Fruit fly (Drosophila melanogaster) whole organism, pupa: ENCODE results near the gene CG42809.

Source experiments
- CG12605 ChIP-seq: fragments of 200-800 bp; sonication (Bioruptor generic); IDR thresholded peaks from 2 replicates; pipeline ENCODE4 v1.3.6; 2022; ENCODE audit warnings: missing biosample characterization, missing genetic modification characterization
- CG13204 ChIP-seq: fragments of 200-800 bp; sonication (Bioruptor generic); optimal IDR thresholded peaks from 2 replicates; lab custom pipeline; 2018; ENCODE audit warnings: missing biosample characterization, mild to moderate bottlenecking, missing genetic modification characterization, moderate library complexity
- CG14655 ChIP-seq: fragments of 200-800 bp; sonication (Bioruptor generic); optimal IDR thresholded peaks from 3 replicates; lab custom pipeline; 2017; ENCODE audit warnings: mild to moderate bottlenecking, missing biosample characterization, missing genetic modification reagents, missing genetic modification characterization
- CG15710 ChIP-seq: fragments of 200-800 bp; sonication (Bioruptor generic); optimal IDR thresholded peaks from 2 replicates; lab custom pipeline; 2018; ENCODE audit warnings: missing biosample characterization, mild to moderate bottlenecking, missing genetic modification characterization, moderate library complexity
- CG17806 ChIP-seq: fragments of 200-800 bp; sonication (Bioruptor generic); optimal IDR thresholded peaks from 2 replicates; lab custom pipeline; 2018; ENCODE audit warnings: missing biosample characterization, mild to moderate bottlenecking, missing genetic modification characterization, moderate library complexity
- CG32121 ChIP-seq: fragments of 200-800 bp; sonication (Bioruptor generic); IDR thresholded peaks from 2 replicates; pipeline ENCODE4 v1.3.6; 2022; ENCODE audit warnings: missing biosample characterization, missing genetic modification characterization
- CG34367 ChIP-seq: fragments of 200-800 bp; sonication (Bioruptor generic); optimal IDR thresholded peaks from 2 replicates; lab custom pipeline; 2018; ENCODE audit warnings: missing biosample characterization, mild to moderate bottlenecking, missing genetic modification characterization
- CG4496 ChIP-seq: fragments of 200-800 bp; sonication (Bioruptor generic); IDR thresholded peaks from 3 replicates; pipeline ENCODE4 v1.3.6; 2022; ENCODE audit warnings: missing biosample characterization, missing genetic modification characterization
- CG8159 ChIP-seq: fragments of 200-800 bp; sonication (Bioruptor generic); optimal IDR thresholded peaks from 3 replicates; lab custom pipeline; 2018; ENCODE audit warnings: missing biosample characterization, mild to moderate bottlenecking, missing genetic modification characterization, moderate library complexity
- CG8301 ChIP-seq: fragments of 200-800 bp; sonication (Bioruptor generic); optimal IDR thresholded peaks from 2 replicates; lab custom pipeline; 2018; ENCODE audit warnings: missing biosample characterization, mild to moderate bottlenecking, missing genetic modification characterization
- CG9948 ChIP-seq: fragments of 200-800 bp; sonication (Bioruptor generic); optimal IDR thresholded peaks from 2 replicates; lab custom pipeline; 2018; ENCODE audit warnings: missing biosample characterization, mild to moderate bottlenecking, missing genetic modification characterization, moderate library complexity
- D1 ChIP-seq: fragments of 200-800 bp; sonication (Bioruptor generic); optimal IDR thresholded peaks from 2 replicates; lab custom pipeline; 2018; ENCODE audit warnings: missing biosample characterization, mild to moderate bottlenecking, missing genetic modification characterization, moderate library complexity
- EcR ChIP-seq: fragments of 200-800 bp; sonication (Bioruptor generic); optimal IDR thresholded peaks from 3 replicates; lab custom pipeline; 2019; ENCODE audit warnings: missing biosample characterization, missing genetic modification characterization, mild to moderate bottlenecking, moderate library complexity, missing genetic modification reagents
- Ets98B ChIP-seq: fragments of 200-800 bp; sonication (Bioruptor generic); IDR thresholded peaks from 2 replicates; pipeline ENCODE4 v1.3.6; 2022; ENCODE audit warnings: missing biosample characterization, missing genetic modification characterization
- Pif1A ChIP-seq: fragments of 200-800 bp; sonication (Bioruptor generic); optimal IDR thresholded peaks from 3 replicates; lab custom pipeline; 2016; ENCODE audit warnings: missing biosample characterization, missing genetic modification characterization
- Pif1B ChIP-seq: fragments of 200-800 bp; sonication (Bioruptor generic); optimal IDR thresholded peaks from 3 replicates; lab custom pipeline; 2016; ENCODE audit warnings: missing biosample characterization, missing genetic modification characterization
- Snoo ChIP-seq: fragments of 200-800 bp; sonication (Bioruptor generic); optimal IDR thresholded peaks from 3 replicates; lab custom pipeline; 2017; ENCODE audit warnings: missing biosample characterization, mild to moderate bottlenecking, missing genetic modification characterization, inconsistent platforms
- gl ChIP-seq: fragments of 200-800 bp; sonication (Bioruptor generic); optimal IDR thresholded peaks from 2 replicates; lab custom pipeline; 2018; ENCODE audit warnings: missing biosample characterization, mild to moderate bottlenecking, missing genetic modification characterization
- rn ChIP-seq: fragments of 200-800 bp; sonication (Bioruptor generic); IDR thresholded peaks from 2 replicates; pipeline ENCODE4 v1.3.6; 2022; ENCODE audit warnings: missing biosample characterization, missing genetic modification characterization

CG42809 gene

DNA sequence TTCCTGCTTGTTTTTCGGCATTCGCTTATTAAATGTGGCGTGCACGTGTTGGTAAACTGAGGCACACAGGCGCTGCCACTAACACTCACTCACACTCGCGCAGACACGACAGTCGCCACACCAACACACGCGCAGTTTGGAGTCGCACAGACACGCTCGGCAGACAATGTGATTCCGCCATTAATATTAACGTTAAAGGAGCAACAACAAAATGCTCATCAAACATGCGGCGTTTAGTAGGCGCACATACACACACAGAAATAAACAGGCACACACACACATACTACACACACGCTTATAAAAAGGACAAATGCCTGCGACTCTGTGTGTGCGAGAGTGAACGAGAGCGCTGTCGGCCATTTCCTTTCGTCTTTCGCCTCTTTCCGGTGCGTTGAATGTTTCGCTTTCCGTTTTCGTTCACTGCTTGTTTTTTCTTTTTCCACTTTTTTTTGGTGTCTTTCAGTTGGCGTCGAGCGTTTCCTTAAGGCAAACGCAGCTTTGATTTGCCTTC, at the start of gene CG42809:
CG42809 (plus strand) TSS at position 461 of the 511 bp plus-strand sequence.
- TF ChIP-seq CG17806 (tag; lab: Kevin White, UChicago) = no peak
- TF ChIP-seq CG32121 (GFP tag; lab: Robert Waterston, UW) = no peak
- TF ChIP-seq Pif1B (GFP tag; lab: Kevin White, UChicago) = no peak
- TF ChIP-seq CG8301 (tag; lab: Kevin White, UChicago) = no peak
- no peak for TF ChIP-seq EcR

DNA sequence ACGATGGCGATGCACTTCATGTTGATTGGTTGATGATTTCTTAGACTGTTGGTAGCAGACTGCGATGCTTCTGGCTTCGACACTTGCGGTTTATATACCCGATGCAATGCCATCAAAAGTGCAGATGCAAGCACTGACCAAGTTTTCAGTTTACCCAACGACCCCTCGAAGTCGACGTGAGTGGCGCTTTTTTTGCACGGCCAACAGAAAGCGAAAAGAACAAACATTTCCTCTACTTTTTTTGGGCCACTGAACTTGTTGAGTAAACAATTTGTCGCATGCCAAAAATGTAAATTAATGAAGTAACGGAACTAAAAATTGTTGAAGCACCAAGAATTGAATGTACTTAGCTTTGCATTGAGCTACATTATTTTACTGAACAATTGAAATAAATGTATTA, 45.7 kb upstream of the CG42809 start, which contains the start of gene Vm34Ca:
Vm34Ca (minus strand) TSS at position 66 of the 400 bp plus-strand sequence.
- TF ChIP-seq D1 (tag; lab: Kevin White, UChicago) (no peak), rn (GFP tag; lab: Robert Waterston, UW) (no peak), CG9948 (tag; lab: Kevin White, UChicago) (no peak), Pif1A (GFP tag; lab: Kevin White, UChicago) (no peak), CG15710 (tag; lab: Kevin White, UChicago) (no peak), EcR (no peak), CG34367 (no peak), CG13204 (GFP tag; lab: Kevin White, UChicago) (no peak), Snoo (no peak), Ets98B (GFP tag; lab: Robert Waterston, UW) (no peak), CG8159 (no peak), CG32121 (GFP tag; lab: Robert Waterston, UW) (no peak)
- TF ChIP-seq, all 21 proteins: peak for 0

DNA sequence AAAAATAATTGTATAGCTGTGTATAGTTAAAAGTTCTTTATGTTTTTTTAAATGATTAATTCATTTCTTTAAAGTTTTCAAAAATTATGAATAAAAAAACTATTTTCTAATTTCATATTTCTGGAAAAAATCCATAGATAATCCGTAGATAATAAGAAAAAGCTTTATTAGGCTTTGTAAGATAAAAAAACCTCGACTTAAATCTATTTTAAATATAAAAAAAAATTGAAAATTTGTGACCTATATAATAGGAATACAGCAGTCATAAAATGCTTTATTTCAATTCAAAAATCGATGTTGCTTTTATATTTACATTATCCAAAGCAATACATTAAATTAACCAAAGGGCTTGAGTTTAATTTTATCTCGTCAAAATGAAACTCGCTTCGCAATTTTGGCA, 45.1 kb upstream of the CG42809 start, which contains the start of gene Flad2:
Flad2 (plus strand) TSS at position 301 of the 400 bp plus-strand sequence.
- TF ChIP-seq rn (GFP tag; lab: Robert Waterston, UW) (no peak), CG34367 (no peak), EcR (no peak), CG17806 (tag; lab: Kevin White, UChicago) (no peak), Ets98B (GFP tag; lab: Robert Waterston, UW) (no peak), gl (tag; lab: Kevin White, UChicago) (no peak), CG12605 (GFP tag; lab: Robert Waterston, UW) (no peak), CG32121 (GFP tag; lab: Robert Waterston, UW) (no peak)

DNA sequence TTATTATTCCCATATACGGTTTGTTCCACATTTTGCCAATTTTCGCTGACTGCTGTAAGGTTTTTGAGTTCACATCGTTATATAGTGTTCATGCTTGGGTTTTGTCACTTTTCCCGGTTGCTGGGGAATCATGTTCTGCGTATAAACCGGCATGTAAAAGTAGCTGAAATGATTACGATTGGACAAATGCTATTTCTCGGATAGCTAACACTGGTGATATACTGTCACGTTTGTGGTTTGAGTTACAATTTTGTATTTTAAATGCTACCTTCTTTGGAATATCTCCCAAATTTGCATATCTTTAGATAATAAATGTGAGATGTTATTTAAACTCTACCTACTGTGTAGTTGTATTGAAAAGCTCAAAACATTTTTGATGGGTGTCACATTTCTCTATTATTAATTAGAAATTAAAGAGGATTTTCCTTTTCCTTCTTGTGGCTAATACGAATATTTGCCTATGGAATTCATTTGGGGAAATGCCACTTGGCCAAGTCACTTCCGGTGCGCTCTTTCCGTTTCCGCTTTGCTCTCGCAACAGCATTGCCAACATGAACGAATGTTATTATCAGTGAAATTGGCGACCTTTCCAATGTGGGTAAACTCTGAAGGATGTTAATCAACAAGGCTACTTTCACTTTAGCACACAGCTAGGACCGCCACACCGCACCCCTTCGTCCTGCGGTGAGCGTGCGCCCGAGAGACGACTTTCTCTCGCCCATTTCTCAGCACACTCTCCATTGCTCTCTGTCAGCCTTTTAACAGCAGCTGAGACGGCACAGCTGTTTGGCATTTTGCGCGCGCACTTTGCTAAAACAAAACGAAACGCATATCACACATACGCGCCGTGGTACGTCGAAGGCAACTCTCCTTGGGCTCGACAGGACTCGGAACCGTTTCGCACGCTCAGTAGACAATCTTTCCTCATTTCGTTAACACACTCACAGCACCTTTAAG, 42.5 kb upstream of the CG42809 start, which contains the start of the genes CG16956, CG42784 and CG43850:
CG16956 (minus strand) TSS at position 51 of the 957 bp plus-strand sequence.
CG42784 (plus strand) TSS at position 907 of the 957 bp plus-strand sequence.
CG43850 (plus strand) TSS at position 907 of the 957 bp plus-strand sequence.
- TF ChIP-seq Pif1A (GFP tag; lab: Kevin White, UChicago) (peak; percentile 28), CG15710 (tag; lab: Kevin White, UChicago) (no peak), CG4496 (GFP tag; lab: Robert Waterston, UW) (0 out of 3 replicates have a peak, but pooled peaks have one; percentile 13), CG12605 (GFP tag; lab: Robert Waterston, UW) (0 out of 2 replicates have a peak, but pooled peaks have one; percentile 12), rn (GFP tag; lab: Robert Waterston, UW) (no peak), CG14655 (GFP tag; lab: Kevin White, UChicago) (peak; percentile 10), CG34367 (no peak), CG8301 (tag; lab: Kevin White, UChicago) (no peak), CG8159 (no peak), Ets98B (GFP tag; lab: Robert Waterston, UW) (no peak)

DNA sequence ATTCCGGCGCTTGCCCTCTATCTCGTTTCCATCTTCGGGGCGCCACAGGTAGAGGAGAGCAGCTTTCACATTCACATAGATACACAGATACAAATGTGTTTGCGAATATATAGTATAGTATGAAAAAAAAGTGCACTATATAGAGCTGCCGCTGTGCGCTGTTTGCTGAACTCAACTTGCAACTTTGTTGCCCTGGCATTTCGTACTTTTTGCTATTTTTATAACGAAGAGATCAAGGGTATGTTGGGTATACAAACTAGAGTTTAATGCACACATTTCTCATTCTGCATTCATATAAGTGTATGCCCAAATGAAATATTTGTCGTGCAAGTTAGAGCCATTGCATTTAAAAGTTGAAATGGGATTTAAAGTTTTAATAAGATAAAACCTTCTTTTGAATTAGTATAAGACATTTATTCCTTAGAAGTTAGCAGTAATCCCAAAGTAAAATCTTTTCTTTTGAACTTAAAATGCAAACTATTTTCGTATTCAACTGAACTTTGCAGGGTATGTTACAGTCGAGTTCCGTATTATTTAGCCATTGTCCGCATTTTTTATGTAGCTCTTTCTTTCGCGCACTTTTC, 26.3 kb upstream of the CG42809 start:
- TF ChIP-seq Pif1A (GFP tag; lab: Kevin White, UChicago) = peak; percentile 8
- no peak for TF ChIP-seq D1 (tag; lab: Kevin White, UChicago)
- peak; percentile 43 for TF ChIP-seq CG14655 (GFP tag; lab: Kevin White, UChicago)
- TF ChIP-seq CG13204 (GFP tag; lab: Kevin White, UChicago) = no peak
- peak; percentile 36 for TF ChIP-seq CG8159
- TF ChIP-seq CG32121 (GFP tag; lab: Robert Waterston, UW) = peak; percentile 28; the same call in 1 of the 2 replicates

DNA sequence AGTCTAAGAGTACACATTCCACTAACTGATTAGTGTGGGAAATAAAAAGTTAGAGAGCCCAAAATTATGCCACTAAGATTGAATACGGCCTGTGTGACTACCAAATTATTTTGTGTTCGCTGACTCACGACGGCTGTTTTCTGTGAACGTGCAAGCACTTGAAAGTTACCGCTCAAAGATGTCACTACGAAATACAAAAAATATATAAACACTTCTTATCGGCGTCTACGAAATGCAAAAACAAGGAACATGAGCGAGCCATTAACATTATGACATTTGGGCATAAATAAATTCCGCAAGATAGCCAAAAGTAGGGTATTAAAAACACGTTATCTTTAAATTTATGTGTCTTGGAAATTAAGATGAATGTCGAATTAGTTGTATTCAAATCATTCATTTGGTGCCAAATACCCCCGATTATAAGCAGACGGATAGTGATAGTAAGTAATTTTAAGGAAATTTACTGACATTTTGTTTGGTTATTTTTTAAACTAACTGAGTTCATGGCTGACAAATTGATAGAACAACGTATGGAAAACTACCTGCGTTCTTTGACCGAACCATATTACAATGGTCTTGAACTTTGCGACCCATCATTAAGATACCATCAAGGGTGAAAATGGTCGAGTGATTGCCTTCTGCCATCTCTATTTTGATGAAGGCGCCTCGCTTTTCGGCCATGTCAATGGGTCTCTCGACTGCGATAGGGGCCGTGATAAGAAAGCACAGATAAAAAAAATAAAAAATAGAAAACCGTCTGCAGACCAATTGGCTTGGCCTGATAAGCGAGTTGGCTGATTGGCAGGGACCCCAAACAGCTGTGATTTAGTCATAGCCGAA, 22.3 kb upstream of the CG42809 start, which contains the start of gene Tehao:
Tehao (plus strand) TSS at position 828 of the 840 bp plus-strand sequence.
- no peak for TF ChIP-seq CG32121 (GFP tag; lab: Robert Waterston, UW)
- no peak for TF ChIP-seq CG15710 (tag; lab: Kevin White, UChicago)
